Comparison of ENCODE assay signal across 3 fruit fly cellular contexts in the genomic region with DNA sequence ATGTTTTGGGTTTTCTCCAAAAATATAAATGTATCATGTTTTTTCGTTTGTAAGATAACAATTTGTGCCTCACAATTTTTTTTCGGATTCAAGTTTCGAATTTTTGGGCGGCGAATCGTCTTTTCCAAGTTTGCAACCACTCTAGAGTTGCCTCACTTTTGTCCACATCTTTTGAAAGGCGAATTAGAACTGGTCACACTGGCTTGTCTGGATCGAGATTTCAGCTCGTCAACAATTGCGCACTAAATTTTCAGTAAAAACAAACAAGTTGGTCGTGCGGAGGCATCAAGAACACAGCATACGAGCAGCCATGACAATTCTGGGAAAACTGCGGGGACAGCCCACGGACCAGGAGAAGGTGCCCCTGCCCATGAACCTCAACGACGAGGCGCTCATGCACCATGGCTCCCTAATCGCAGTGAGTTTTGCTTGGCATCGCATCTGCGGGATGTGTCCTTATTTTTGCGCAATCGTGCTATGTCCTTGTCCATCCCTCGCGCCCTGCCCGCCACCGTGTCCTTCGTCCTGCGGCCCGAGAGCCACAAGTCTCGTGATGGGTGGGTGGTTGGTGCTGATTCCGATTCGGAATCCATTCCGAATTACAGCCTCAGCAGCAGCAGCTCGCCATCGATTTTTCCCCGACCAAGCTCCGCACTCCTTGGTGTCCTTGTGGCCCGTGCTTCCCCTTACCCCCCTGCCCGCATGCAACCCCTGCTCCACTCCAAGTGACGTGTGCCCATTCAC.
TF ChIP-seq lines count a peak whose summit lies in the region.

Gene CG3662 (plus strand): TSS at position 48 of the 744 bp plus-strand sequence.

TF ChIP-seq in whole organism, adult, 20 proteins besides CTCF, POLR2A, EP300 and RAD21 (continued from another document):
- TF ChIP-seq Mnt (GFP tag; optimal IDR thresholded peaks at IDR 0.05; lab: Kevin White, UChicago), result peak; percentile 30
- no peak for TF ChIP-seq ovo (GFP tag; optimal IDR thresholded peaks at IDR 0.05; lab: Kevin White, UChicago)

TF ChIP-seq in whole organism, embryonic, 481 proteins besides CTCF, POLR2A, EP300 and RAD21 (continued from another document and continues in another):
- no peak for TF ChIP-seq fd3F (GFP tag; optimal IDR thresholded peaks at IDR 0.05; lab: Kevin White, UChicago)
- TF ChIP-seq chif (GFP tag; optimal IDR thresholded peaks at IDR 0.05; lab: Kevin White, UChicago), result no peak
- no peak for TF ChIP-seq Sry-β (GFP tag; optimal IDR thresholded peaks at IDR 0.05; lab: Kevin White, UChicago)
- TF ChIP-seq CG3065 (GFP tag; optimal IDR thresholded peaks at IDR 0.05; lab: Kevin White, UChicago), result no peak
- TF ChIP-seq ham (GFP tag; IDR thresholded peaks at IDR 0.05; lab: Robert Waterston, UW), result no peak
- TF ChIP-seq HmgD (GFP tag; optimal IDR thresholded peaks at IDR 0.05; lab: Kevin White, UChicago), result no peak
- no peak for TF ChIP-seq Oaz (GFP tag; IDR thresholded peaks at IDR 0.05; lab: Robert Waterston, UW)
- no peak for TF ChIP-seq CG14667 (GFP tag; IDR thresholded peaks at IDR 0.05; lab: Robert Waterston, UW)
- no peak for TF ChIP-seq run (tag; optimal IDR thresholded peaks at IDR 0.05; lab: Kevin White, UChicago)
- TF ChIP-seq gt (GFP tag; IDR thresholded peaks at IDR 0.05; lab: Robert Waterston, UW), result no peak
- TF ChIP-seq CG11723 (GFP tag; optimal IDR thresholded peaks at IDR 0.05; lab: Kevin White, UChicago), result no peak
- TF ChIP-seq CG8281 (tag; optimal IDR thresholded peaks at IDR 0.05; lab: Kevin White, UChicago), result no peak
- TF ChIP-seq Dip3 (GFP tag; optimal IDR thresholded peaks at IDR 0.05; lab: Kevin White, UChicago), result no peak
- no peak for TF ChIP-seq Hr39 (optimal IDR thresholded peaks at IDR 0.05; lab: Kevin White, UChicago)
- TF ChIP-seq bcd (GFP tag; optimal IDR thresholded peaks at IDR 0.05; lab: Kevin White, UChicago), result peak; percentile 16
- 0 out of 3 replicates have a peak, but pooled peaks have one; percentile 29 for TF ChIP-seq so (GFP tag; IDR thresholded peaks at IDR 0.05; lab: Robert Waterston, UW)
- no peak for TF ChIP-seq Fer3 (tag; optimal IDR thresholded peaks at IDR 0.05; lab: Kevin White, UChicago)
- TF ChIP-seq CG30431 (GFP tag; optimal IDR thresholded peaks at IDR 0.05; lab: Kevin White, UChicago), result no peak
- peak; percentile 87 for TF ChIP-seq CG4617 (GFP tag; optimal IDR thresholded peaks at IDR 0.05; lab: Kevin White, UChicago; ENCODE audit: borderline replicate concordance)
- no peak for TF ChIP-seq eve (GFP tag; optimal IDR thresholded peaks at IDR 0.05; lab: Kevin White, UChicago)
- no peak for TF ChIP-seq CG7372 (GFP tag; IDR thresholded peaks at IDR 0.05; lab: Robert Waterston, UW)
- peak; percentile 63 for TF ChIP-seq CG14710 (tag; optimal IDR thresholded peaks at IDR 0.05; lab: Kevin White, UChicago)
- TF ChIP-seq crp (GFP tag; optimal IDR thresholded peaks at IDR 0.05; lab: Kevin White, UChicago), result no peak
- 0 out of 4 replicates have a peak, but pooled peaks have one; percentile 27 for TF ChIP-seq chinmo (GFP tag; IDR thresholded peaks at IDR 0.05; lab: Robert Waterston, UW; ENCODE audit: partially characterized antibody)
- no peak for TF ChIP-seq D (optimal IDR thresholded peaks at IDR 0.05; lab: Kevin White, UChicago)
- TF ChIP-seq D (GFP tag; optimal IDR thresholded peaks at IDR 0.05; lab: Kevin White, UChicago), result no peak
- TF ChIP-seq Ada2b (GFP tag; IDR thresholded peaks at IDR 0.05; lab: Robert Waterston, UW), result no peak
- TF ChIP-seq CG17612 (GFP tag; IDR thresholded peaks at IDR 0.05; lab: Robert Waterston, UW), result no peak
- peak in 1 of 3 experiments; percentile 29 for TF ChIP-seq Stat92E (GFP tag; optimal IDR thresholded peaks at IDR 0.05; lab: Kevin White, UChicago)
- peak; percentile 49 for TF ChIP-seq Sry-δ (GFP tag; optimal IDR thresholded peaks at IDR 0.05; lab: Kevin White, UChicago)
- no peak for TF ChIP-seq Oli (tag; optimal IDR thresholded peaks at IDR 0.05; lab: Kevin White, UChicago)
- TF ChIP-seq Bgb (GFP tag; IDR thresholded peaks at IDR 0.05; lab: Robert Waterston, UW; ENCODE audit: partially characterized antibody), result peak; percentile 18; the same call in 1 of the 2 replicates
- TF ChIP-seq CG3163 (GFP tag; optimal IDR thresholded peaks at IDR 0.05; lab: Kevin White, UChicago), result no peak
- TF ChIP-seq ttk (GFP tag; IDR thresholded peaks at IDR 0.05; lab: Robert Waterston, UW), result no peak
- no peak for TF ChIP-seq gsb (GFP tag; IDR thresholded peaks at IDR 0.05; lab: Robert Waterston, UW)
- no peak for TF ChIP-seq CG9609 (GFP tag; optimal IDR thresholded peaks at IDR 0.05; lab: Kevin White, UChicago)
- TF ChIP-seq D19B (GFP tag; optimal IDR thresholded peaks at IDR 0.05; lab: Kevin White, UChicago), result no peak
- no peak for TF ChIP-seq CG2678 (tag; optimal IDR thresholded peaks at IDR 0.05; lab: Kevin White, UChicago)
- TF ChIP-seq kah (GFP tag; optimal IDR thresholded peaks at IDR 0.05; lab: Kevin White, UChicago), result no peak
- no peak for TF ChIP-seq nerfin-1 (tag; optimal IDR thresholded peaks at IDR 0.05; lab: Kevin White, UChicago)
- no peak for TF ChIP-seq emc (GFP tag; optimal IDR thresholded peaks at IDR 0.05; lab: Kevin White, UChicago)
- peak; percentile 11 for TF ChIP-seq p53 (GFP tag; optimal IDR thresholded peaks at IDR 0.05; lab: Kevin White, UChicago)
- peak in 1 of 2 experiments; percentile 6 for TF ChIP-seq dpn (GFP tag; optimal IDR thresholded peaks at IDR 0.05; lab: Kevin White, UChicago)
- TF ChIP-seq CG14441 (GFP tag; IDR thresholded peaks at IDR 0.05; lab: Robert Waterston, UW), result no peak
- TF ChIP-seq ap (GFP tag; IDR thresholded peaks at IDR 0.05; lab: Robert Waterston, UW), result no peak
- no peak for TF ChIP-seq ems (GFP tag; optimal IDR thresholded peaks at IDR 0.05; lab: Kevin White, UChicago)
- no peak for TF ChIP-seq Scr (GFP tag; IDR thresholded peaks at IDR 0.05; lab: Robert Waterston, UW; ENCODE audit: partially characterized antibody)
- TF ChIP-seq stwl (tag; optimal IDR thresholded peaks at IDR 0.05; lab: Kevin White, UChicago), result peak; percentile 69
- TF ChIP-seq odd (GFP tag; optimal IDR thresholded peaks at IDR 0.05; lab: Kevin White, UChicago), result no peak
- TF ChIP-seq CG10321 (GFP tag; IDR thresholded peaks at IDR 0.05; lab: Robert Waterston, UW), result no peak
- TF ChIP-seq hth (optimal IDR thresholded peaks at IDR 0.05; lab: Kevin White, UChicago), result no peak
- peak; percentile 9 for TF ChIP-seq MTF-1 (GFP tag; optimal IDR thresholded peaks at IDR 0.05; lab: Kevin White, UChicago; ENCODE audit: borderline replicate concordance)
- TF ChIP-seq NC2α (GFP tag; optimal IDR thresholded peaks at IDR 0.05; lab: Kevin White, UChicago), result no peak
- TF ChIP-seq ftz-f1 (GFP tag; optimal IDR thresholded peaks at IDR 0.05; lab: Kevin White, UChicago), result no peak
- no peak for TF ChIP-seq Jarid2 (GFP tag; optimal IDR thresholded peaks at IDR 0.05; lab: Kevin White, UChicago)
- TF ChIP-seq Hr51 (GFP tag; optimal IDR thresholded peaks at IDR 0.05; lab: Kevin White, UChicago), result no peak
- TF ChIP-seq Dref (GFP tag; IDR thresholded peaks at IDR 0.05; lab: Robert Waterston, UW), result peak; percentile 54
- no peak for TF ChIP-seq CG32532 (GFP tag; IDR thresholded peaks at IDR 0.05; lab: Robert Waterston, UW)
- TF ChIP-seq PHDP (tag; optimal IDR thresholded peaks at IDR 0.05; lab: Kevin White, UChicago), result peak; percentile 3
- no peak for TF ChIP-seq B-H1 (GFP tag; IDR thresholded peaks at IDR 0.05; lab: Robert Waterston, UW)
- no peak for TF ChIP-seq CG4820 (GFP tag; optimal IDR thresholded peaks at IDR 0.05; lab: Kevin White, UChicago)
- TF ChIP-seq Nf-YA (GFP tag; IDR thresholded peaks at IDR 0.05; lab: Robert Waterston, UW), result no peak

TF ChIP-seq in whole organism, prepupa, 60 proteins besides CTCF, POLR2A, EP300 and RAD21 (continued from another document):
- TF ChIP-seq spab (GFP tag; optimal IDR thresholded peaks at IDR 0.05; lab: Kevin White, UChicago) (no peak), topi (GFP tag; optimal IDR thresholded peaks at IDR 0.05; lab: Kevin White, UChicago) (no peak), CG16779 (tag; optimal IDR thresholded peaks at IDR 0.05; lab: Kevin White, UChicago) (no peak), CG6792 (GFP tag; optimal IDR thresholded peaks at IDR 0.05; lab: Kevin White, UChicago) (no peak), Eip93F (GFP tag; optimal IDR thresholded peaks at IDR 0.05; lab: Kevin White, UChicago) (no peak), Ets21C (GFP tag; optimal IDR thresholded peaks at IDR 0.05; lab: Kevin White, UChicago) (no peak), pdm3 (GFP tag; optimal IDR thresholded peaks at IDR 0.05; lab: Kevin White, UChicago) (no peak), CG3032 (tag; optimal IDR thresholded peaks at IDR 0.05; lab: Kevin White, UChicago) (no peak), CG32006 (GFP tag; optimal IDR thresholded peaks at IDR 0.05; lab: Kevin White, UChicago) (no peak), CG3919 (GFP tag; optimal IDR thresholded peaks at IDR 0.05; lab: Kevin White, UChicago) (no peak), fkh (GFP tag; optimal IDR thresholded peaks at IDR 0.05; lab: Kevin White, UChicago) (peak; percentile 47), Ets96B (tag; optimal IDR thresholded peaks at IDR 0.05; lab: Kevin White, UChicago) (no peak), Sox14 (GFP tag; optimal IDR thresholded peaks at IDR 0.05; lab: Kevin White, UChicago) (peak; percentile 1), dac (GFP tag; optimal IDR thresholded peaks at IDR 0.05; lab: Kevin White, UChicago) (no peak), CG31627 (GFP tag; optimal IDR thresholded peaks at IDR 0.05; lab: Kevin White, UChicago) (no peak), CG7368 (GFP tag; optimal IDR thresholded peaks at IDR 0.05; lab: Kevin White, UChicago) (no peak), CG8119 (GFP tag; IDR thresholded peaks at IDR 0.05; lab: Robert Waterston, UW) (0 out of 3 replicates have a peak, but pooled peaks have one; percentile 22)
